Worm (Caenorhabditis elegans) whole organism, L3 larva: ENCODE results near the gene ztf-20.

Experiments used
- elt-3 ChIP-seq, 3 experiments: fragments of 150-350 bp in 1 of 3; sonication (generic microtip) in 2 of 3; optimal IDR thresholded peaks; 2 replicates in 2 of 3; 4 replicates in 1 of 3; lab custom pipeline; 2014 to 2017; ENCODE audit warnings: missing biosample characterization in 3 of 3, missing genetic modification characterization in 3 of 3
- snpc-4 ChIP-seq: fragments of 150-350 bp; optimal IDR thresholded peaks from 2 replicates; lab custom pipeline; 2014; ENCODE audit warnings: missing biosample characterization, missing genetic modification characterization

DNA sequence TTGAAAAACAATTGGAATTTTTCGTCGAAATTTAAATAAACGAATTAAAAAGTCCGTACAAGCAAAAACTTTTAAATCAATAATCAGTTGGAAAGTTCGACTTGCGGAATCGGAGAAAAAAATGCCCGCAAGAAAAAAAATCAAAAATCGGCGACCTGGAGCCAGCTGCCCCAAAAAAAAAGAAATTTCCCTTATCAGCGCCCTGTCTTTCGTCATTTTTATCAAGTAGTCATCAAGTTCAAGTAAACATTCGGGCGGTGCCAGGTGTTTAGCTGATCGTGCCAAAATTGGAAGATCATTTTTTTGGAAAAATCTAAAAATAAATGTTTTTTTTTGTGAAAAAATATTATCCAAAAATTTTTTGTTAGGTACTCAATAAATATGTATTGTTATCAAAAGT is 18.3 kb upstream of the ztf-20 start:
- TF ChIP-seq elt-3 (tag; optimal IDR thresholded peaks at IDR 0.05; lab: Kevin White, UChicago) (no peak), snpc-4 (no peak)
